Worm (Caenorhabditis elegans) whole organism, early embryonic: Measurements from ENCODE around the gene rha-2.

ENCODE experiments used
- F13C5.2 ChIP-seq: sonication (generic microtip); optimal IDR thresholded peaks from 2 replicates; lab custom pipeline; 2017; ENCODE audit warnings: mild to moderate bottlenecking, missing genetic modification characterization, inconsistent platforms, missing compliant biosample characterization
- ama-1 ChIP-seq: fragments of 150-350 bp; optimal IDR thresholded peaks from 2 replicates; lab custom pipeline; 2014
- ceh-13 ChIP-seq: fragments of 200-800 bp; sonication (Bioruptor generic); optimal IDR thresholded peaks from 2 replicates; lab custom pipeline; 2018; ENCODE audit warnings: mild to moderate bottlenecking, missing genetic modification characterization, missing compliant biosample characterization
- flt-1 ChIP-seq: fragments of 200-800 bp; sonication (Bioruptor generic); IDR thresholded peaks from 2 replicates; pipeline ENCODE4 v1.3.6; 2022; ENCODE audit warnings: missing genetic modification characterization, missing compliant biosample characterization
- hmg-4 ChIP-seq: fragments of 200-800 bp; sonication (Bioruptor generic); optimal IDR thresholded peaks from 2 replicates; lab custom pipeline; 2018; ENCODE audit warnings: mild to moderate bottlenecking, missing genetic modification characterization, missing compliant biosample characterization
- hnd-1 ChIP-seq: sonication (generic microtip); optimal IDR thresholded peaks from 2 replicates; lab custom pipeline; 2016; ENCODE audit warnings: missing genetic modification characterization, missing compliant biosample characterization
- pes-1 ChIP-seq: fragments of 200-800 bp; sonication (Bioruptor generic); IDR thresholded peaks from 2 replicates; pipeline ENCODE4 v1.3.6; 2022; ENCODE audit warnings: missing genetic modification reagents, missing genetic modification characterization, missing compliant biosample characterization
- scrt-1 ChIP-seq: fragments of 200-800 bp; sonication (Bioruptor generic); IDR thresholded peaks from 2 replicates; pipeline ENCODE4 v1.3.6; 2022; ENCODE audit warnings: missing genetic modification characterization, missing compliant biosample characterization
- sea-1 ChIP-seq: fragments of 200-800 bp; sonication (Bioruptor generic); conservative IDR thresholded peaks from 2 replicates; pipeline ENCODE4 v1.3.6; 2022; ENCODE audit warnings: missing genetic modification characterization, missing compliant biosample characterization
- tbx-11 ChIP-seq: fragments of 200-800 bp; sonication (Bioruptor generic); IDR thresholded peaks from 2 replicates; pipeline ENCODE4 v1.3.6; 2022; ENCODE audit warnings: missing genetic modification characterization, missing compliant biosample characterization
- tbx-37 ChIP-seq: fragments of 200-800 bp; sonication (Bioruptor generic); conservative IDR thresholded peaks from 2 replicates; pipeline ENCODE4 v1.3.6; 2022; ENCODE audit warnings: missing genetic modification reagents, missing genetic modification characterization, missing compliant biosample characterization
- tra-4 ChIP-seq: sonication (generic microtip); optimal IDR thresholded peaks from 2 replicates; lab custom pipeline; 2017; ENCODE audit warnings: missing genetic modification characterization, missing compliant biosample characterization

DNA sequence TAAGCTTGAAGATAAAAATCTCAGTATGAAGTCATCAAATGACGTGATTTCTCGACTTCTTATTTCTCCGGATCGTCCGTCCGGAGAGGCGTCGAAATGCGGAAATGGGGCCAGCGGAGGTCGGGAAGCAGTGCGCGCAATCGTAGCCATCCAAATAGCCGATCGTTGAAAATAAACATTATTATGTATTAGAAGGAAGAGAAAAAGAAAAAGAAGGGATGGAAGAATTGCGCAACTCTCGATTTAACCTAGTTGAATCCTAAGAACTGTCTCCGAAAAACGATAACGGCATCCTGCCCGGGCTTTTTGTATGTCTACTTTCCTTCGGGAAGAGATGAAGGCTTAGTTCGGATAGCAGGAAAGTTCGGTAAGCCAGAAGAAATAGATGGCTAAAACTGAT is 12.2 kb downstream of the rha-2 start:
- TF ChIP-seq scrt-1 (GFP tag; lab: Robert Waterston, UW) (no peak), tra-4 (no peak), pes-1 (no peak), ceh-13 (GFP tag; lab: Kevin White, UChicago) (no peak), ama-1 (lab: Kevin White, UChicago) (no peak), tbx-11 (GFP tag; lab: Robert Waterston, UW) (no peak), tbx-37 (no peak), hmg-4 (GFP tag; lab: Kevin White, UChicago) (no peak), sea-1 (no peak), F13C5.2 (no peak), hnd-1 (tag; lab: Kevin White, UChicago) (no peak), flt-1 (no peak)
